Fruit fly (Drosophila melanogaster): Measurements from ENCODE around the gene CG42714.

The CG42714 gene

dm6 chr3L:6234035-6234434, at the start of gene CG42714:
CG42714 (minus strand) TSS chr3L:6234056.
- no peak for TF ChIP-seq CG8478 (optimal IDR thresholded peaks at IDR 0.05)
- TF ChIP-seq CTCF (optimal IDR thresholded peaks at IDR 0.05) = no peak

DNA sequence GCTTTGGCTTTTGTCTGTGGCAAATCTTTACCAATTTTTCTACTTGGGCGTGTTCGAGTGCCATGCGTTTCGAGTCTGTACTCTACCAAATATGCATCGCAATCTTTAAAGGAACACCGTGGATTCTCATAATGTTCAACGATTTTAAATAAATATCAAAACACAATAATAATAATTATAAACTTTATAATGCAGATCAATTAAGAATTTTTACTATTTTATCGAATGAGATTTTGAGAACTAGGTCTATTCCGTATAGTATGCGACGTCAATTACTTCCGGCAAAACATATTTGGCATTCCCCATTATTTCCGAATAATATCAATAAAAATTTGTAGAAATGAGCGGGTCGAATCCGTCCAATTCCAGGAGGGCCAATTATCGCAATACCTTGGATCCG, 41.6 kb upstream of the CG42714 start, which contains the start of gene CG43168:
Gene CG43168 (plus strand): TSS at position 301 of the 400 bp plus-strand sequence.
- TF ChIP-seq CTCF (optimal IDR thresholded peaks at IDR 0.05) (no peak), CG8478 (optimal IDR thresholded peaks at IDR 0.05) (no peak)

DNA sequence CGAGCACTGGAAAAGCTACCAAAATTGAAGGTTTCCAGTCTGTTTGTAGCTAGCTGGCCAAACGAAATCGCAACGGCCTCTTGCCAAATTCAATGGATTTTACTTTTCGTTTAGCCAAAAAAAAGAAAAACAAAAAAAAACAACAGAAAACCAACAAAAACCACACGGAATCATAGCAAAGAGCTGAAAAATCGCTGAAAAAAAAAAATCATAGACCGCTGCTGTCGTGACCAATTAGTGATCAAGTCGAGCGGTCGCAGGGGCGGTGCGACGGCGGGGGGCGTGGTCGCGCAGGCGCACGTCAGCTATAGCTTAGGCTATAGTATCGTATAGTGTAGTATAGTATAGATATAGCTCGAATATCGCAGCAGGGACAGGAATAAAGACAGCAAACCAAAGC, 41.1 kb upstream of the CG42714 start:
- no peak for TF ChIP-seq CG8478 (optimal IDR thresholded peaks at IDR 0.05)
- TF ChIP-seq CTCF (optimal IDR thresholded peaks at IDR 0.05) = no peak

dm6 chr3L:6270283-6270682, 36.4 kb upstream of the CG42714 start:
- TF ChIP-seq CG8478 (optimal IDR thresholded peaks at IDR 0.05) (no peak), CTCF (optimal IDR thresholded peaks at IDR 0.05) (no peak)

- TF ChIP-seq CTCF (optimal IDR thresholded peaks at IDR 0.05) = no peak
- no peak for TF ChIP-seq CG8478 (optimal IDR thresholded peaks at IDR 0.05)
Measured at dm6 chr3L:6269003-6269402, 35.1 kb upstream of the CG42714 start.

DNA sequence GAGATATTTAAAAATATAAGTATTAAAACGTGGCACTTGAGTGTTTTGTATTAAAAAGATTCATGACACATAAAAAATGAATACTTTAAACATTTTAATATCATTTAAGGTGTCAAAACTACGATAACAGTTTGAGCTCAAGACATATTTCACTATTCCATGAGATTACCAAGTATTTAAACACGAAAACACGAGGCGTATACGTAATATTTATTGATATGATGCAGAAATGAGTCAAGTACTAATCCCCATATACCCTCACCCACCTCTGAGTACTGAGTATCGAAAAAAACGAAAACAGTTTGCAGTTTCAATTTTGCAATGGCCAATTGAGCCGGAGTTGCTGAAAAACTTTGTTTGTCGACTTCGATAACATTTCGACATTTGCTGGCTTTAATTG, 34.2 kb upstream of the CG42714 start:
- TF ChIP-seq CG8478 (optimal IDR thresholded peaks at IDR 0.05) = no peak
- no peak for TF ChIP-seq CTCF (optimal IDR thresholded peaks at IDR 0.05)

dm6 chr3L:6267509-6267908, 33.7 kb upstream of the CG42714 start:
- TF ChIP-seq CG8478 (optimal IDR thresholded peaks at IDR 0.05) (no peak), CTCF (optimal IDR thresholded peaks at IDR 0.05) (no peak)

DNA sequence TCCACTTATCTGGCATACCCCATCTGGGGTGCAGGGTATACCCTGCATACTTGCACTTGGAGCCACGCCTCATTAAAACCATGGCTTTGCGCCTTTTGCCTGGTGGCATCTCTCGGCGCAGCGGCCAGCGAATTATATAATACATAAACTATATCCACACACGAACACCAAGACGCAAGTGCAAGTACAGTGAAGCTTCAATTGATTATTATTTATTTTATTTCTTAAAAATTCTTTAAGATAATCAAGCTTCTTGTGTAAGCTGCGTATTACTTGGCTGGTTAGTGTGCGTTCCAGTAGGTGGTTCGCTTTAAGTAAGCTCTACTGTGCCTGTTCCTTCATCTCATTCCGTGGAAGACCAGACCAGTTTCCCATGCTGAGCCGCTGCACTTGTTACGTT, 32.5 kb upstream of the CG42714 start:
- TF ChIP-seq CTCF (optimal IDR thresholded peaks at IDR 0.05) (no peak), CG8478 (optimal IDR thresholded peaks at IDR 0.05) (no peak)

dm6 chr3L:6263896-6264841, 30.3 kb upstream of the CG42714 start:
- TF ChIP-seq CG8478 (optimal IDR thresholded peaks at IDR 0.05) = no peak
- TF ChIP-seq CTCF (optimal IDR thresholded peaks at IDR 0.05) = peak; percentile 80 to 95

dm6 chr3L:6263470-6263869, 29.6 kb upstream of the CG42714 start:
- TF ChIP-seq CG8478 (optimal IDR thresholded peaks at IDR 0.05) = no peak
- no peak for TF ChIP-seq CTCF (optimal IDR thresholded peaks at IDR 0.05)

DNA sequence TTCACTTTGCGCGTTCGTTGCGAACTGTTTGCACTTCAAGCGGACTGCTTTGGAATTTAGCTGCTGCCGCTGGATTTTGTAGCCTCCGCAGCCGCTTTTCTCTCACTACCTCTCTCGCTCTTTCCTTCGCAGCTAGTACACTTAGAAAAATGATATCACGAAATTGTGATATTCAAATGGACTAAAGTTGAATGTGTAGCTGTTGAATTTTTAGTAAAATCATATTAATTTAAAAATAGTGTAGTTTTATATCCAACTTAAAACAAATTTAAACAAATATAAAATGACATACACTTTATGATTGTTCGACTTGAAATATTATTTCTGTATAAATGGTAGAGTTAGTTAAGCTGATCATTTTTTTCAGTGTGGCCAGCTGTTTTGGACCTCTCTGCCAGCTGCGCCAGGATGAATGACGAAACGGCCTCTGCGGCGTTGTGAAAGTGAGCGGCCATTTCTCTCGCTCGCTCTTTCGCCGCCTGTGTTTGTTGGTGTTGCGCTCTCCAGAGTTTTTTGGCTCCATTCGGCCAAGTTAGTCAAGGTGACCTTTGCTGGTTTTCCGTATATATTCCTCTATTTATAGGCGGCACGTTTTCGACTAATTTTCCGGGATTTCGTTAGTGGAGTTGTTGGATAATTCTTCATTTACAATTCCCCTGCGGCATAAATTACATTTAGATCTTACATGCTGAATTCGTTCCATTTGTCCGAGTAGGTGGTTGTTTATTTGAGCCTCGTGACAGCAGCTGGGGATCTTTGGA, 29.0 kb upstream of the CG42714 start, which contains the start of gene Ldh:
Gene Ldh (minus strand): TSS at position 51 of the 761 bp plus-strand sequence.
- TF ChIP-seq CTCF (optimal IDR thresholded peaks at IDR 0.05) = no peak
- no peak for TF ChIP-seq CG8478 (optimal IDR thresholded peaks at IDR 0.05)

- no peak for TF ChIP-seq CG8478 (optimal IDR thresholded peaks at IDR 0.05)
- no peak for TF ChIP-seq CTCF (optimal IDR thresholded peaks at IDR 0.05)
Measured at dm6 chr3L:6262076-6262504, 28.2 kb upstream of the CG42714 start.

- TF ChIP-seq CG8478 (optimal IDR thresholded peaks at IDR 0.05) (no peak), CTCF (optimal IDR thresholded peaks at IDR 0.05) (no peak)
Measured at dm6 chr3L:6261230-6261629, 27.4 kb upstream of the CG42714 start.

DNA sequence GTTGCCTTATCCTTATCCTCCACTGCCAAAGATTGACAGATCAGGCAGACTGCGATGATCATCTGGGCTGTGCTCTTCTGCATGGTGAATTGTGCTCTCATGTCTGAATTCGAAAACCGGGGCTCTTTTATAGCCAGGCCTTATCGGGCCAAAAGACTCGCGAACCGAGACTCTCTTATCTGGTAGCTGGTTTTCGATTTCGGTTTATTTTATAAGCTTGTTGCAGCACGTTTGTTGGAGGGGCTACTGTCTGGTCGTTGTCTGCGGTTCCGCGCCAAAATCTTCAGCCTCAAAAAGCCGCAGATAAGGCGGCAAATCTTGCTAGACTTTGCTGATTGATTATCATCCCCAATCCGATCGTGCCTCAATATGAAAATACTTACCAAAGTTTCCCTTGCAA, 24.8 kb upstream of the CG42714 start, which contains the start of gene CG10163:
Gene CG10163 (minus strand): TSS at position 101 of the 400 bp plus-strand sequence.
- TF ChIP-seq CG8478 (optimal IDR thresholded peaks at IDR 0.05) (no peak), CTCF (optimal IDR thresholded peaks at IDR 0.05) (no peak)

- TF ChIP-seq CTCF (optimal IDR thresholded peaks at IDR 0.05) (no peak), CG8478 (optimal IDR thresholded peaks at IDR 0.05) (no peak)
Measured at dm6 chr3L:6256408-6257188, 22.7 kb upstream of the CG42714 start, which contains the start of gene Best2. Best2 (minus strand) TSS chr3L:6256665.
